Worm (Caenorhabditis elegans) whole organism, L1 larva: Measurements from ENCODE around the gene F18A11.3.
A peak's percentile ranks its signal among the peaks of the same experiment; 100 is the strongest.

Source experiments
- C04F5.9 ChIP-seq: sonication (generic microtip); optimal IDR thresholded peaks from 2 replicates; lab custom pipeline; 2016; ENCODE audit warnings: missing genetic modification characterization, missing compliant biosample characterization
- C16A3.4 ChIP-seq: fragments of 150-350 bp; optimal IDR thresholded peaks from 2 replicates; lab custom pipeline; 2014; ENCODE audit warnings: missing biosample characterization, missing genetic modification characterization
- C34B4.2 ChIP-seq: sonication (generic microtip); optimal IDR thresholded peaks from 2 replicates; lab custom pipeline; 2017; ENCODE audit warnings: mild to moderate bottlenecking, missing genetic modification characterization, missing compliant biosample characterization
- alr-1 ChIP-seq: fragments of 200-800 bp; sonication (Bioruptor generic); optimal IDR thresholded peaks from 2 replicates; lab custom pipeline; 2018; ENCODE audit warnings: borderline replicate concordance, mild to moderate bottlenecking, missing genetic modification characterization, missing compliant biosample characterization
- aly-2 ChIP-seq: fragments of 150-350 bp; optimal IDR thresholded peaks from 2 replicates; lab custom pipeline; 2014; ENCODE audit warnings: missing biosample characterization, missing genetic modification characterization
- ama-1 ChIP-seq: fragments of 150-350 bp; optimal IDR thresholded peaks from 2 replicates; lab custom pipeline; 2014
- blmp-1 ChIP-seq: fragments of 150-350 bp; optimal IDR thresholded peaks from 2 replicates; lab custom pipeline; 2014; ENCODE audit warnings: missing biosample characterization, missing genetic modification characterization
- ceh-8 ChIP-seq: fragments of 200-800 bp; sonication (Bioruptor generic); optimal IDR thresholded peaks from 2 replicates; lab custom pipeline; 2018; ENCODE audit warnings: mild to moderate bottlenecking, missing genetic modification characterization, moderate library complexity, missing compliant biosample characterization
- ces-1 ChIP-seq: fragments of 150-350 bp; optimal IDR thresholded peaks from 2 replicates; lab custom pipeline; 2014; ENCODE audit warnings: missing biosample characterization, missing genetic modification reagents, missing genetic modification characterization
- dpl-1 ChIP-seq, 3 experiments: fragments of 150-350 bp in 2 of 3; sonication (generic microtip) in 1 of 3; optimal IDR thresholded peaks; 2 replicates each; lab custom pipeline; 2014 to 2017; ENCODE audit warnings: missing biosample characterization in 3 of 3, missing genetic modification characterization in 3 of 3, missing genetic modification reagents in 3 of 3
- efl-1 ChIP-seq, 4 experiments: fragments of 150-350 bp; optimal IDR thresholded peaks in 3 of 4; peaks in 1 of 4; 1 replicate in 1 of 4; 2 replicates in 3 of 4; lab custom pipeline; 2014; ENCODE audit warnings: missing biosample characterization in 2 of 4, missing genetic modification characterization in 2 of 4, missing genetic modification reagents in 2 of 4
- egl-27 ChIP-seq, 2 experiments: fragments of 150-350 bp in 1 of 2; sonication (generic microtip); optimal IDR thresholded peaks; 3 replicates each; lab custom pipeline; 2017 to 2018; ENCODE audit warnings: missing biosample characterization in 2 of 2, missing genetic modification characterization in 2 of 2, missing genetic modification reagents in 2 of 2
- elt-2 ChIP-seq: sonication (generic microtip); optimal IDR thresholded peaks from 2 replicates; lab custom pipeline; 2016; ENCODE audit warnings: missing genetic modification characterization, mild to moderate bottlenecking, inconsistent platforms, missing compliant biosample characterization, missing genetic modification reagents
- elt-3 ChIP-seq, 6 experiments: fragments of 150-350 bp in 1 of 6; sonication (generic microtip); optimal IDR thresholded peaks; 2 replicates each; lab custom pipeline; 2017 to 2018; ENCODE audit warnings: missing biosample characterization in 6 of 6, missing genetic modification characterization in 6 of 6, inconsistent platforms in 1 of 6
- ets-5 ChIP-seq: fragments of 200-800 bp; sonication (Bioruptor generic); IDR thresholded peaks from 2 replicates; pipeline ENCODE4 v1.3.6; 2022; ENCODE audit warnings: missing genetic modification characterization, missing compliant biosample characterization
- fos-1 ChIP-seq: fragments of 150-350 bp; optimal IDR thresholded peaks from 2 replicates; lab custom pipeline; 2014; ENCODE audit warnings: missing biosample characterization, missing genetic modification characterization
- grh-1 ChIP-seq: fragments of 200-800 bp; sonication (Bioruptor generic); IDR thresholded peaks from 2 replicates; pipeline ENCODE4 v1.3.6; 2022; ENCODE audit warnings: missing genetic modification reagents, missing genetic modification characterization, missing compliant biosample characterization
- hlh-17 ChIP-seq: fragments of 200-800 bp; sonication (Bioruptor generic); optimal IDR thresholded peaks from 2 replicates; lab custom pipeline; 2018; ENCODE audit warnings: missing genetic modification characterization, mild to moderate bottlenecking, missing compliant biosample characterization, moderate library complexity, borderline replicate concordance
- irx-1 ChIP-seq: sonication (generic microtip); optimal IDR thresholded peaks from 2 replicates; lab custom pipeline; 2016; ENCODE audit warnings: missing genetic modification characterization, missing compliant biosample characterization
- jun-1 ChIP-seq: fragments of 150-350 bp; optimal IDR thresholded peaks from 2 replicates; lab custom pipeline; 2014; ENCODE audit warnings: missing biosample characterization, missing genetic modification reagents, missing genetic modification characterization
- lin-15B ChIP-seq: fragments of 150-350 bp; sonication (generic microtip); optimal IDR thresholded peaks from 3 replicates; lab custom pipeline; 2014; ENCODE audit warnings: missing biosample characterization, missing genetic modification characterization
- lin-35 ChIP-seq, 2 experiments: fragments of 150-350 bp; optimal IDR thresholded peaks; 2 replicates each; lab custom pipeline; 2014; ENCODE audit warnings: missing biosample characterization in 2 of 2, missing genetic modification characterization in 2 of 2, missing genetic modification reagents in 2 of 2
- lin-39 ChIP-seq: fragments of 150-350 bp; optimal IDR thresholded peaks from 2 replicates; lab custom pipeline; 2014; ENCODE audit warnings: missing biosample characterization, missing genetic modification reagents, missing genetic modification characterization
- lir-3 ChIP-seq: sonication (generic microtip); optimal IDR thresholded peaks from 2 replicates; lab custom pipeline; 2016; ENCODE audit warnings: mild to moderate bottlenecking, missing genetic modification characterization, moderate library complexity, missing compliant biosample characterization; ENCODE audit not compliant: poor library complexity
- lsy-2 ChIP-seq, 2 experiments: fragments of 150-350 bp; optimal IDR thresholded peaks; 2 replicates each; lab custom pipeline; 2014; ENCODE audit warnings: missing biosample characterization in 2 of 2, missing genetic modification characterization in 2 of 2
- mab-9 ChIP-seq: fragments of 200-800 bp; sonication (Bioruptor generic); IDR thresholded peaks from 2 replicates; pipeline ENCODE4 v1.3.6; 2022; ENCODE audit warnings: missing genetic modification reagents, missing genetic modification characterization, missing compliant biosample characterization
- mdl-1 ChIP-seq, 2 experiments: fragments of 150-350 bp; optimal IDR thresholded peaks; 2 replicates each; lab custom pipeline; 2014 to 2017; ENCODE audit warnings: missing biosample characterization in 2 of 2, missing genetic modification characterization in 2 of 2, inconsistent platforms in 1 of 2
- mef-2 ChIP-seq: fragments of 150-350 bp; optimal IDR thresholded peaks from 2 replicates; lab custom pipeline; 2014; ENCODE audit warnings: missing biosample characterization, missing genetic modification characterization
- mep-1 ChIP-seq: fragments of 150-350 bp; optimal IDR thresholded peaks from 2 replicates; lab custom pipeline; 2014; ENCODE audit warnings: missing biosample characterization, missing genetic modification characterization
- nhr-11 ChIP-seq: fragments of 150-350 bp; optimal IDR thresholded peaks from 2 replicates; lab custom pipeline; 2014; ENCODE audit warnings: missing biosample characterization, missing genetic modification characterization
- nhr-12 ChIP-seq: sonication (generic microtip); optimal IDR thresholded peaks from 2 replicates; lab custom pipeline; 2017; ENCODE audit warnings: missing biosample characterization, missing genetic modification characterization
- nhr-19 ChIP-seq: fragments of 200-800 bp; sonication (Bioruptor generic); conservative IDR thresholded peaks from 2 replicates; pipeline ENCODE4 v1.3.6; 2022; ENCODE audit warnings: missing genetic modification characterization, missing compliant biosample characterization
- nhr-20 ChIP-seq: sonication (generic microtip); optimal IDR thresholded peaks from 2 replicates; lab custom pipeline; 2016; ENCODE audit warnings: mild to moderate bottlenecking, missing genetic modification characterization, missing compliant biosample characterization
- nhr-47 ChIP-seq: sonication (generic microtip); optimal IDR thresholded peaks from 2 replicates; lab custom pipeline; 2016; ENCODE audit warnings: mild to moderate bottlenecking, missing genetic modification characterization, moderate library complexity, missing compliant biosample characterization
- nhr-71 ChIP-seq: sonication (generic microtip); optimal IDR thresholded peaks from 2 replicates; lab custom pipeline; 2016; ENCODE audit warnings: mild to moderate bottlenecking, missing genetic modification characterization, moderate library complexity, missing compliant biosample characterization
- nhr-76 ChIP-seq: sonication (generic microtip); optimal IDR thresholded peaks from 2 replicates; lab custom pipeline; 2017; ENCODE audit warnings: missing biosample characterization, missing genetic modification characterization
- nhr-77 ChIP-seq: fragments of 150-350 bp; optimal IDR thresholded peaks from 2 replicates; lab custom pipeline; 2014; ENCODE audit warnings: missing biosample characterization, missing genetic modification characterization
- nhr-90 ChIP-seq: sonication (generic microtip); optimal IDR thresholded peaks from 2 replicates; lab custom pipeline; 2016; ENCODE audit warnings: mild to moderate bottlenecking, missing genetic modification characterization, missing compliant biosample characterization; ENCODE audit not compliant: poor library complexity
- pax-3 ChIP-seq: fragments of 200-800 bp; sonication (Bioruptor generic); optimal IDR thresholded peaks from 2 replicates; lab custom pipeline; 2018; ENCODE audit warnings: mild to moderate bottlenecking, missing genetic modification characterization, moderate library complexity, missing compliant biosample characterization
- pqm-1 ChIP-seq: sonication (generic microtip); optimal IDR thresholded peaks from 3 replicates; lab custom pipeline; 2017; ENCODE audit warnings: missing biosample characterization, missing genetic modification characterization
- rnt-1 ChIP-seq: sonication (generic microtip); optimal IDR thresholded peaks from 2 replicates; lab custom pipeline; 2016; ENCODE audit warnings: mild to moderate bottlenecking, missing genetic modification characterization, moderate library complexity, missing compliant biosample characterization
- skn-1 ChIP-seq: fragments of 150-350 bp; optimal IDR thresholded peaks from 2 replicates; lab custom pipeline; 2014; ENCODE audit warnings: missing biosample characterization, missing genetic modification characterization
- sox-4 ChIP-seq: sonication (generic microtip); optimal IDR thresholded peaks from 2 replicates; lab custom pipeline; 2016; ENCODE audit warnings: missing genetic modification characterization, missing compliant biosample characterization
- swsn-7 ChIP-seq: sonication (generic microtip); optimal IDR thresholded peaks from 2 replicates; lab custom pipeline; 2016; ENCODE audit warnings: missing genetic modification characterization, missing compliant biosample characterization
- tbx-2 ChIP-seq: sonication (generic microtip); optimal IDR thresholded peaks from 2 replicates; lab custom pipeline; 2016; ENCODE audit warnings: missing genetic modification characterization, missing compliant biosample characterization
- unc-62 ChIP-seq: fragments of 150-350 bp; optimal IDR thresholded peaks from 2 replicates; lab custom pipeline; 2014; ENCODE audit warnings: missing biosample characterization, missing genetic modification reagents, missing genetic modification characterization
- unc-98 ChIP-seq: fragments of 200-800 bp; sonication (Bioruptor generic); IDR thresholded peaks from 2 replicates; pipeline ENCODE4 v1.3.6; 2022; ENCODE audit warnings: missing genetic modification characterization, missing compliant biosample characterization
- xbp-1 ChIP-seq: sonication (generic microtip); optimal IDR thresholded peaks from 2 replicates; lab custom pipeline; 2016; ENCODE audit warnings: missing genetic modification characterization, missing compliant biosample characterization
- zag-1 ChIP-seq: fragments of 150-350 bp; optimal IDR thresholded peaks from 2 replicates; lab custom pipeline; 2014; ENCODE audit warnings: missing biosample characterization, missing genetic modification characterization
- ztf-4 ChIP-seq: fragments of 150-350 bp; optimal IDR thresholded peaks from 2 replicates; lab custom pipeline; 2014; ENCODE audit warnings: missing biosample characterization, missing genetic modification characterization

Gene F18A11.3

ce11 chrII:12997413-12997812, 39.2 kb downstream of the F18A11.3 start, which contains the start of gene Y38F1A.7:
TSS of gene Y38F1A.7 (minus strand) at chrII:12997804.
- TF ChIP-seq C16A3.4 (tag; lab: Kevin White, UChicago), result no peak
- no peak for TF ChIP-seq lin-35 (GFP tag; optimal IDR thresholded peaks at IDR 0.05; lab: Kevin White, UChicago)
- no peak for TF ChIP-seq ama-1 (lab: Kevin White, UChicago)
- TF ChIP-seq lir-3 (tag; lab: Kevin White, UChicago), result no peak
- no peak for TF ChIP-seq mep-1 (tag; lab: Kevin White, UChicago)
- no peak for TF ChIP-seq alr-1
- TF ChIP-seq egl-27 (tag; optimal IDR thresholded peaks at IDR 0.05; lab: Kevin White, UChicago), result no peak
- no peak for TF ChIP-seq hlh-17 (GFP tag; lab: Kevin White, UChicago)
- no peak for TF ChIP-seq unc-62
- no peak for TF ChIP-seq mab-9 (GFP tag; lab: Robert Waterston, UW)
- TF ChIP-seq mdl-1 (tag; optimal IDR thresholded peaks at IDR 0.05; lab: Kevin White, UChicago), result no peak
- no peak for TF ChIP-seq nhr-47 (tag; lab: Kevin White, UChicago)
- TF ChIP-seq C34B4.2 (tag; lab: Kevin White, UChicago), result no peak
- TF ChIP-seq nhr-77 (tag; lab: Kevin White, UChicago), result no peak

ce11 chrII:12996249-12996648, 40.4 kb downstream of the F18A11.3 start, which contains the start of gene hphd-1:
TSS of gene hphd-1 (minus strand) at chrII:12996571.
- TF ChIP-seq nhr-76 (tag; lab: Kevin White, UChicago) (no peak), dpl-1 (GFP tag; optimal IDR thresholded peaks at IDR 0.05; lab: Kevin White, UChicago) (peak in 2 of 3 experiments; percentile 4 to 14), tbx-2 (peak; percentile 26), mep-1 (tag; lab: Kevin White, UChicago) (peak; percentile 53), nhr-90 (tag; lab: Kevin White, UChicago) (peak; percentile 72), lin-35 (GFP tag; optimal IDR thresholded peaks at IDR 0.05; lab: Kevin White, UChicago) (peak in 1 of 2 experiments; percentile 67), unc-98 (GFP tag; lab: Robert Waterston, UW) (no peak), ces-1 (GFP tag; lab: Kevin White, UChicago) (no peak), grh-1 (GFP tag; lab: Robert Waterston, UW) (peak; percentile 43; the same call in 1 of the 2 replicates), fos-1 (tag; lab: Kevin White, UChicago) (no peak), ztf-4 (tag; lab: Kevin White, UChicago) (peak; percentile 26), C16A3.4 (tag; lab: Kevin White, UChicago) (peak; percentile 60), swsn-7 (tag; lab: Kevin White, UChicago) (peak; percentile 29), ets-5 (GFP tag; lab: Robert Waterston, UW) (no peak), xbp-1 (tag; lab: Kevin White, UChicago) (no peak), lin-15B (tag; lab: Kevin White, UChicago) (no peak), efl-1 (optimal IDR thresholded peaks at IDR 0.05; lab: Kevin White, UChicago) (peak; percentile 34), efl-1 (GFP tag; optimal IDR thresholded peaks at IDR 0.05 in 1 of 2; lab: Kevin White, UChicago) (no peak), blmp-1 (tag; lab: Kevin White, UChicago) (peak; percentile 60), jun-1 (tag; lab: Kevin White, UChicago) (no peak), rnt-1 (tag; lab: Kevin White, UChicago) (peak; percentile 15), aly-2 (tag; lab: Kevin White, UChicago) (no peak), nhr-71 (tag; lab: Kevin White, UChicago) (peak; percentile 90), mdl-1 (tag; optimal IDR thresholded peaks at IDR 0.05; lab: Kevin White, UChicago) (peak in 1 of 2 experiments; percentile 85), nhr-12 (tag; lab: Kevin White, UChicago) (no peak), nhr-11 (tag; lab: Kevin White, UChicago) (no peak), lsy-2 (tag; optimal IDR thresholded peaks at IDR 0.05; lab: Kevin White, UChicago) (peak; percentile 12 to 47), nhr-20 (tag; lab: Kevin White, UChicago) (peak; percentile 73), elt-3 (tag; optimal IDR thresholded peaks at IDR 0.05; lab: Kevin White, UChicago) (peak in 2 of 6 experiments; percentile 50 to 71), ceh-8 (no peak), lin-39 (tag; lab: Kevin White, UChicago) (no peak), mef-2 (no peak), zag-1 (tag; lab: Kevin White, UChicago) (no peak), pax-3 (no peak), alr-1 (no peak), sox-4 (tag; lab: Kevin White, UChicago) (no peak), nhr-19 (GFP tag; lab: Robert Waterston, UW) (peak; percentile 50), skn-1 (tag; lab: Kevin White, UChicago) (no peak), elt-2 (peak; percentile 51), pqm-1 (tag; lab: Kevin White, UChicago) (no peak), irx-1 (no peak), unc-62 (no peak), C04F5.9 (tag; lab: Kevin White, UChicago) (no peak)
